Fruit fly (Drosophila melanogaster): ENCODE data around the gene mub.

Gene mub

DNA sequence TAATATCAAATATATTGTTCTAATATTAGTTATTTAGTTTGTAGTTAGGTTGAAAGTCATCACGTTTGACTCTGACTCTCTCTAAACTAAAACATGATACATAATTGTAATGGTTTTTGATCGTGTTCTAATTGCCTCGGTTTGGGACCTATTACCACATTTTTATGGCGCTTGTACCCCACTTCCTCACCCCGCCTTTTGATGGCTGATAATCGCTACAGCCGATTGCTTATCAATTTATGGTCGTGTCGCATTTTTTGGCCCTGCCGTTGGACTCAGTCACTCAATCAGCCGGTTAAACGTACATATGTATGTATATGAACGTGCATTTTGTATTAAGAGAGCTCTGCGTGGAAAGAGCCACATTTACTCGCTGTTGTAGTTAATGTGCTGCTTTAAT, 47.6 kb downstream of the mub start (continued):
- TF ChIP-seq Sox102F (GFP tag; optimal IDR thresholded peaks at IDR 0.05) (no peak), PHDP (tag; optimal IDR thresholded peaks at IDR 0.05) (peak; percentile 38), Hand (GFP tag; optimal IDR thresholded peaks at IDR 0.05) (no peak), CG2678 (tag; optimal IDR thresholded peaks at IDR 0.05) (peak; percentile 57), Sin3A (optimal IDR thresholded peaks at IDR 0.05) (no peak), B-H1 (GFP tag; IDR thresholded peaks at IDR 0.05) (no peak), hth (optimal IDR thresholded peaks at IDR 0.05) (no peak), chinmo (GFP tag; IDR thresholded peaks at IDR 0.05; ENCODE audit: partially characterized antibody) (0 out of 4 replicates have a peak, but pooled peaks have one; percentile 58), sd (tag; optimal IDR thresholded peaks at IDR 0.05) (peak; percentile 82), HHEX (GFP tag; optimal IDR thresholded peaks at IDR 0.05) (peak; percentile 2), ro (GFP tag; IDR thresholded peaks at IDR 0.05) (no peak), cato (GFP tag; optimal IDR thresholded peaks at IDR 0.05; ENCODE audit: borderline replicate concordance) (no peak), Ets65A (GFP tag) (peak; percentile 77), Dref (GFP tag; IDR thresholded peaks at IDR 0.05) (no peak), E2f2 (GFP tag; IDR thresholded peaks at IDR 0.05) (no peak), her (GFP tag; optimal IDR thresholded peaks at IDR 0.05) (no peak), oc (tag; optimal IDR thresholded peaks at IDR 0.05) (no peak), CG12071 (GFP tag; optimal IDR thresholded peaks at IDR 0.05) (peak; percentile 33), yki (optimal IDR thresholded peaks at IDR 0.05) (no peak), YL-1 (GFP tag; optimal IDR thresholded peaks at IDR 0.05) (no peak), CG10543 (GFP tag; optimal IDR thresholded peaks at IDR 0.05) (peak; percentile 46), BtbVII (GFP tag; optimal IDR thresholded peaks at IDR 0.05) (peak; percentile 19), CG3407 (GFP tag; optimal IDR thresholded peaks at IDR 0.05) (no peak), GATAe (GFP tag; conservative IDR thresholded peaks at IDR 0.05) (peak; percentile 83), pum (GFP tag; optimal IDR thresholded peaks at IDR 0.05) (no peak), cwo (GFP tag; optimal IDR thresholded peaks at IDR 0.05) (peak; percentile 48), Fer1 (GFP tag; optimal IDR thresholded peaks at IDR 0.05) (peak; percentile 8), CG12236 (GFP tag; optimal IDR thresholded peaks at IDR 0.05) (no peak), sug (tag; optimal IDR thresholded peaks at IDR 0.05) (peak; percentile 84), unpg (GFP tag; optimal IDR thresholded peaks at IDR 0.05) (peak; percentile 20), bigmax (GFP tag; optimal IDR thresholded peaks at IDR 0.05) (no peak), ci (GFP tag; IDR thresholded peaks at IDR 0.05) (no peak), CG4854 (GFP tag; optimal IDR thresholded peaks at IDR 0.05) (no peak), mirr (GFP tag; optimal IDR thresholded peaks at IDR 0.05) (peak; percentile 68), grn (GFP tag; optimal IDR thresholded peaks at IDR 0.05) (peak; percentile 94), CG10267 (tag; optimal IDR thresholded peaks at IDR 0.05) (no peak), crol (GFP tag; IDR thresholded peaks at IDR 0.05) (peak; percentile 46; the same call in 1 of the 2 replicates), CG7987 (GFP tag; optimal IDR thresholded peaks at IDR 0.05) (no peak), ewg (GFP tag; optimal IDR thresholded peaks at IDR 0.05) (no peak), CG16815 (GFP tag; optimal IDR thresholded peaks at IDR 0.05) (no peak)

DNA sequence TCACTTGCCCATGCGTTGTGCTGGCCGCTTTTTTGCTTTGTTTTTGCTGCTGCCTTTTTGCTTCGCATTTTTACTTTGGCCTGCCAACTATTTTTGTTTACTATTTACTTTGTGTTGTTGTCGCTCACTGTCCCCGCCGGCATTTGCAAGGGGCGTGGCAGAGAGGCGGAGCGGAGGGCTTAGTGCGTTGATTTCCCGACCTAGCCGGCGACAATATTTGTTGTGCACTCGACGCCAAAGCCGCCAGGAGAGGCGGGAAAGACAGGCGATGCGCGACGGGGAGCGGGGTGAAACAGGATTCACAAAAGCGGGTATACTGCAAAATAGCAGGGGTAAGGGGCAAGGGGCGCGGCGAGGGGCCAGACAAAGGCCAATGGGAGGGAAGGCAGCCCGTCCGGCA, 48.1 kb downstream of the mub start:
- no peak for TF ChIP-seq mld (GFP tag; IDR thresholded peaks at IDR 0.05; ENCODE audit: partially characterized antibody)
- peak; percentile 40; the same call in 1 of the 2 replicates for TF ChIP-seq Drgx (GFP tag; IDR thresholded peaks at IDR 0.05)
- TF ChIP-seq emc (GFP tag; optimal IDR thresholded peaks at IDR 0.05): no peak
- TF ChIP-seq CG9932 (GFP tag; IDR thresholded peaks at IDR 0.05): no peak
- peak; percentile 68 for TF ChIP-seq nom (GFP tag; optimal IDR thresholded peaks at IDR 0.05)
- TF ChIP-seq Mad (GFP tag; optimal IDR thresholded peaks at IDR 0.05): no peak
- TF ChIP-seq CG11723 (GFP tag; optimal IDR thresholded peaks at IDR 0.05): no peak
- TF ChIP-seq tio (GFP tag; optimal IDR thresholded peaks at IDR 0.05): no peak
- peak; percentile 66 for TF ChIP-seq crol (GFP tag; IDR thresholded peaks at IDR 0.05)
- no peak for TF ChIP-seq oc (tag; optimal IDR thresholded peaks at IDR 0.05)
- TF ChIP-seq CG32767 (GFP tag; IDR thresholded peaks at IDR 0.05): no peak
- no peak for TF ChIP-seq yki (optimal IDR thresholded peaks at IDR 0.05)
- peak in 1 of 2 experiments; percentile 53 for TF ChIP-seq bsh (GFP tag; optimal IDR thresholded peaks at IDR 0.05)
- TF ChIP-seq CG12769 (tag; optimal IDR thresholded peaks at IDR 0.05): no peak
- no peak for TF ChIP-seq odd (GFP tag; optimal IDR thresholded peaks at IDR 0.05)
- TF ChIP-seq BtbVII (GFP tag; optimal IDR thresholded peaks at IDR 0.05): no peak
- no peak for TF ChIP-seq Abd-B (GFP tag; optimal IDR thresholded peaks at IDR 0.05)

Measured in whole organism, embryonic.